Worm (Caenorhabditis elegans) whole organism, young adult: ENCODE results near the gene twk-33.

ENCODE experiments used
- B0019.2 ChIP-seq: fragments of 200-800 bp; sonication (Bioruptor generic); conservative IDR thresholded peaks from 2 replicates; pipeline ENCODE4 v1.3.6; 2022; ENCODE audit warnings: missing genetic modification reagents, missing genetic modification characterization, missing compliant biosample characterization
- C17E4.6 ChIP-seq: fragments of 200-800 bp; sonication (Bioruptor generic); IDR thresholded peaks from 2 replicates; pipeline ENCODE4 v1.3.6; 2022; ENCODE audit warnings: missing genetic modification reagents, missing genetic modification characterization, missing compliant biosample characterization
- F22D6.2 ChIP-seq: sonication (generic microtip); optimal IDR thresholded peaks from 2 replicates; lab custom pipeline; 2016; ENCODE audit warnings: mild to moderate bottlenecking, missing genetic modification characterization, missing compliant biosample characterization
- F33H1.4 ChIP-seq: fragments of 200-800 bp; sonication (Bioruptor generic); IDR thresholded peaks from 2 replicates; pipeline ENCODE4 v1.3.6; 2022; ENCODE audit warnings: missing genetic modification reagents, missing genetic modification characterization, missing compliant biosample characterization
- F37B4.10 ChIP-seq: fragments of 200-800 bp; sonication (Bioruptor generic); IDR thresholded peaks from 2 replicates; pipeline ENCODE4 v1.3.6; 2022; ENCODE audit warnings: missing genetic modification characterization, missing compliant biosample characterization
- F49E8.2 ChIP-seq: sonication (generic microtip); optimal IDR thresholded peaks from 3 replicates; lab custom pipeline; 2017; ENCODE audit warnings: missing genetic modification characterization, mild to moderate bottlenecking, missing compliant biosample characterization, antibody characterized with exemption, moderate library complexity; ENCODE audit not compliant: insufficient read depth
- F57A8.1 ChIP-seq: fragments of 200-800 bp; sonication (Bioruptor generic); optimal IDR thresholded peaks from 2 replicates; lab custom pipeline; 2018; ENCODE audit warnings: mild to moderate bottlenecking, missing genetic modification characterization, moderate library complexity, missing compliant biosample characterization
- K11D2.4 ChIP-seq: fragments of 200-800 bp; sonication (Bioruptor generic); IDR thresholded peaks from 2 replicates; pipeline ENCODE4 v1.3.6; 2022; ENCODE audit warnings: missing genetic modification reagents, missing genetic modification characterization, missing compliant biosample characterization
- Y56A3A.18 ChIP-seq: fragments of 200-800 bp; sonication (Bioruptor generic); IDR thresholded peaks from 2 replicates; pipeline ENCODE4 v1.3.6; 2022; ENCODE audit warnings: missing genetic modification reagents, missing genetic modification characterization, missing compliant biosample characterization
- aptf-2 ChIP-seq: fragments of 200-800 bp; sonication (Bioruptor generic); conservative IDR thresholded peaks from 2 replicates; pipeline ENCODE4 v1.3.6; 2022; ENCODE audit warnings: missing genetic modification reagents, missing genetic modification characterization, missing compliant biosample characterization
- aptf-3 ChIP-seq: fragments of 200-800 bp; sonication (Bioruptor generic); IDR thresholded peaks from 2 replicates; pipeline ENCODE4 v1.3.6; 2022; ENCODE audit warnings: missing genetic modification characterization, missing compliant biosample characterization
- bed-2 ChIP-seq: fragments of 200-800 bp; sonication (Bioruptor generic); IDR thresholded peaks from 2 replicates; pipeline ENCODE4 v1.3.6; 2022; ENCODE audit warnings: missing genetic modification reagents, missing genetic modification characterization, missing compliant biosample characterization
- ccch-3 ChIP-seq: fragments of 200-800 bp; sonication (Bioruptor generic); optimal IDR thresholded peaks from 2 replicates; lab custom pipeline; 2018; ENCODE audit warnings: mild to moderate bottlenecking, missing genetic modification characterization, missing compliant biosample characterization
- dox-1 ChIP-seq: fragments of 200-800 bp; sonication (Bioruptor generic); IDR thresholded peaks from 2 replicates; pipeline ENCODE4 v1.3.6; 2022; ENCODE audit warnings: missing genetic modification reagents, missing genetic modification characterization, missing compliant biosample characterization
- egl-44 ChIP-seq: fragments of 200-800 bp; sonication (Bioruptor generic); IDR thresholded peaks from 2 replicates; pipeline ENCODE4 v1.3.6; 2022; ENCODE audit warnings: missing genetic modification reagents, missing genetic modification characterization, missing compliant biosample characterization
- ekl-4 ChIP-seq: fragments of 200-800 bp; sonication (Bioruptor generic); IDR thresholded peaks from 2 replicates; pipeline ENCODE4 v1.3.6; 2022; ENCODE audit warnings: missing genetic modification reagents, missing genetic modification characterization, missing compliant biosample characterization
- gei-17 ChIP-seq: fragments of 200-800 bp; sonication (Bioruptor generic); optimal IDR thresholded peaks from 2 replicates; lab custom pipeline; 2018; ENCODE audit warnings: mild to moderate bottlenecking, missing genetic modification characterization, missing compliant biosample characterization
- him-1 ChIP-seq: sonication (generic microtip); optimal IDR thresholded peaks from 2 replicates; lab custom pipeline; 2016; ENCODE audit warnings: missing genotype, missing genetic modification reagents, missing genetic modification characterization, missing compliant biosample characterization
- hmg-1.2 ChIP-seq: fragments of 200-800 bp; sonication (Bioruptor generic); IDR thresholded peaks from 2 replicates; pipeline ENCODE4 v1.3.6; 2022; ENCODE audit warnings: missing genetic modification reagents, missing genetic modification characterization, missing compliant biosample characterization
- hmg-20 ChIP-seq: fragments of 200-800 bp; sonication (Bioruptor generic); IDR thresholded peaks from 2 replicates; pipeline ENCODE4 v1.3.6; 2022; ENCODE audit warnings: missing genetic modification reagents, missing genetic modification characterization, missing compliant biosample characterization
- let-607 ChIP-seq, 2 experiments: fragments of 200-800 bp in 1 of 2; sonication (Bioruptor generic) in 1 of 2; sonication (generic microtip) in 1 of 2; optimal IDR thresholded peaks; 2 replicates each; lab custom pipeline; 2016 to 2018; ENCODE audit warnings: mild to moderate bottlenecking in 2 of 2, missing compliant biosample characterization in 2 of 2, missing genetic modification characterization in 2 of 2, moderate library complexity in 2 of 2, missing genotype in 1 of 2
- mcd-1 ChIP-seq: fragments of 200-800 bp; sonication (Bioruptor generic); IDR thresholded peaks from 2 replicates; pipeline ENCODE4 v1.3.6; 2022; ENCODE audit warnings: missing genetic modification reagents, missing genetic modification characterization, missing compliant biosample characterization
- mes-4 ChIP-seq: sonication (generic microtip); optimal IDR thresholded peaks from 2 replicates; lab custom pipeline; 2016; ENCODE audit warnings: missing genotype, missing genetic modification characterization, missing compliant biosample characterization
- nfya-2 ChIP-seq: fragments of 200-800 bp; sonication (Bioruptor generic); IDR thresholded peaks from 2 replicates; pipeline ENCODE4 v1.3.6; 2022; ENCODE audit warnings: missing genetic modification reagents, missing genetic modification characterization, missing compliant biosample characterization
- nhr-120 ChIP-seq: fragments of 200-800 bp; sonication (Bioruptor generic); IDR thresholded peaks from 2 replicates; pipeline ENCODE4 v1.3.6; 2022; ENCODE audit warnings: missing genetic modification characterization, missing compliant biosample characterization
- nhr-80 ChIP-seq: sonication (generic microtip); optimal IDR thresholded peaks from 2 replicates; lab custom pipeline; 2016; ENCODE audit warnings: missing genetic modification characterization, missing compliant biosample characterization
- rec-8 ChIP-seq, 2 experiments: sonication (generic microtip); optimal IDR thresholded peaks; 2 replicates each; lab custom pipeline; 2016; ENCODE audit warnings: mild to moderate bottlenecking in 2 of 2, missing genetic modification characterization in 2 of 2, missing genetic modification reagents in 2 of 2, missing genotype in 2 of 2, missing biosample characterization in 1 of 2, missing compliant biosample characterization in 1 of 2, moderate library complexity in 1 of 2
- sdz-38 ChIP-seq: sonication (generic microtip); optimal IDR thresholded peaks from 2 replicates; lab custom pipeline; 2016; ENCODE audit warnings: missing genotype, missing genetic modification characterization, missing compliant biosample characterization
- sea-2 ChIP-seq: fragments of 200-800 bp; sonication (Bioruptor generic); IDR thresholded peaks from 2 replicates; pipeline ENCODE4 v1.3.6; 2022; ENCODE audit warnings: missing genetic modification characterization, missing compliant biosample characterization
- snpc-1.1 ChIP-seq: sonication (generic microtip); optimal IDR thresholded peaks from 2 replicates; lab custom pipeline; 2017; ENCODE audit warnings: missing genetic modification characterization, mild to moderate bottlenecking, missing compliant biosample characterization, antibody characterized with exemption, moderate library complexity, missing genotype, missing genetic modification reagents; ENCODE audit not compliant: insufficient read depth
- snpc-3.4 ChIP-seq: sonication (generic microtip); optimal IDR thresholded peaks from 2 replicates; lab custom pipeline; 2017; ENCODE audit warnings: missing genetic modification characterization, mild to moderate bottlenecking, missing compliant biosample characterization, antibody characterized with exemption, moderate library complexity, missing genotype, missing genetic modification reagents
- somi-1 ChIP-seq: fragments of 200-800 bp; sonication (Bioruptor generic); optimal IDR thresholded peaks from 2 replicates; lab custom pipeline; 2018; ENCODE audit warnings: mild to moderate bottlenecking, missing genetic modification characterization, missing compliant biosample characterization
- sptf-2 ChIP-seq: fragments of 200-800 bp; sonication (Bioruptor generic); optimal IDR thresholded peaks from 2 replicates; lab custom pipeline; 2018; ENCODE audit warnings: mild to moderate bottlenecking, missing genetic modification characterization, missing compliant biosample characterization
- tbp1 ChIP-seq: fragments of 200-800 bp; sonication (Bioruptor generic); optimal IDR thresholded peaks from 2 replicates; lab custom pipeline; 2018; ENCODE audit warnings: mild to moderate bottlenecking, missing genetic modification characterization, missing compliant biosample characterization
- tlf-1 ChIP-seq: fragments of 200-800 bp; sonication (Bioruptor generic); optimal IDR thresholded peaks from 2 replicates; lab custom pipeline; 2018; ENCODE audit warnings: mild to moderate bottlenecking, missing genetic modification characterization, missing compliant biosample characterization
- ztf-25 ChIP-seq: fragments of 200-800 bp; sonication (Bioruptor generic); IDR thresholded peaks from 2 replicates; pipeline ENCODE4 v1.3.6; 2022; ENCODE audit warnings: missing genetic modification reagents, missing genetic modification characterization, missing compliant biosample characterization
- ztf-26 ChIP-seq: sonication (generic microtip); optimal IDR thresholded peaks from 2 replicates; lab custom pipeline; 2017; ENCODE audit warnings: missing genetic modification characterization, missing compliant biosample characterization
- ztf-3 ChIP-seq: fragments of 200-800 bp; sonication (Bioruptor generic); optimal IDR thresholded peaks from 2 replicates; lab custom pipeline; 2018; ENCODE audit warnings: mild to moderate bottlenecking, missing genetic modification characterization, missing compliant biosample characterization

Gene twk-33

DNA sequence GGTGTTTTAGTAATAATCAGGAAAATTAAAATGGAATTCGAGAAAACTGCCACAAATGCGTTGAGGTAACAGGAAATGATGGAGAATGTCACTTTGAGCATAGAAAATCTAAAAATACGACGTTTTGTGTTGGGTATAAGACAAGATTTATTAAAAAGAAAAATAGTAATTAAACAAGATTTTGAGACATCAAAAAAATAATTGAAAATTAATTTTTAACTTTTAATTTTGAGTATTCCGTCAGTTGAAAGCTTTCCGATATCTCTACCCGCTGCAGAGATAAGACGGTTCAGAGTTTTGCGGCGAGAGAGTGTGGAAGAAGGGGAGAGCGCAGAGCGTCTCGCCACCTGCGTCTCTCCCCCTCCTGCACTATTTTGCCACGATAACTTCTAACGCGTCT lies 40.8 kb downstream of the twk-33 start, which contains the start of gene str-93:
Gene str-93, minus strand, starts transcription at position 101 of the 400 bp plus-strand sequence.
- TF ChIP-seq hmg-1.2 (GFP tag; lab: Robert Waterston, UW) (peak; percentile 57), nfya-2 (no peak), aptf-2 (GFP tag; lab: Robert Waterston, UW) (no peak), F57A8.1 (GFP tag; lab: Kevin White, UChicago) (no peak)

DNA sequence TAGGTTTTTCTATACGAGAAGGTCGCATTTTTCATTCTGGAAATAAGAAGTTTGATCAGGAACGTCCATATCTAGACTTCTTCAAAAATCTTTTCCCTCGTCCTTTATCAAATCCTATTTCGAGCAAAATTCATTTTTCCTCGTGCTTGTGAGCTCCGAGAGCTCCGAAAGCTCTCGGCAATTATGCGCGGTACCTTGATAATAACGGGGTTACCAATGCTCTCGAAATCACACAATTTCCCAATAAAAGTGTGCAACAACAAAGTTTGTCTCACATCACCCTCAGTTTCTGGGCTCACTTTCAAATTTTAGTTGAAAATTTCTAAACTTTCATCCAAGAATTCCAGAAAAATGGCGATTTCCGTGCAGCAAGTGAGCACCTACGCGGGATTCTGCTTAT lies 45.6 kb downstream of the twk-33 start, which contains the start of gene str-89:
Gene str-89, plus strand, starts transcription at position 301 of the 400 bp plus-strand sequence.
- TF ChIP-seq nhr-120 (GFP tag; lab: Robert Waterston, UW) (no peak), bed-2 (GFP tag; lab: Robert Waterston, UW) (no peak), mcd-1 (no peak), nfya-2 (no peak), F22D6.2 (tag; lab: Kevin White, UChicago) (no peak), tlf-1 (no peak), nhr-80 (tag; lab: Kevin White, UChicago) (no peak), ztf-25 (GFP tag; lab: Robert Waterston, UW) (no peak), somi-1 (GFP tag; lab: Kevin White, UChicago) (no peak), ccch-3 (no peak), aptf-3 (GFP tag; lab: Robert Waterston, UW) (no peak), him-1 (no peak), ztf-3 (GFP tag; lab: Kevin White, UChicago) (no peak), sdz-38 (tag; lab: Kevin White, UChicago) (no peak), rec-8 (tag; optimal IDR thresholded peaks at IDR 0.05; lab: Kevin White, UChicago) (no peak)

DNA sequence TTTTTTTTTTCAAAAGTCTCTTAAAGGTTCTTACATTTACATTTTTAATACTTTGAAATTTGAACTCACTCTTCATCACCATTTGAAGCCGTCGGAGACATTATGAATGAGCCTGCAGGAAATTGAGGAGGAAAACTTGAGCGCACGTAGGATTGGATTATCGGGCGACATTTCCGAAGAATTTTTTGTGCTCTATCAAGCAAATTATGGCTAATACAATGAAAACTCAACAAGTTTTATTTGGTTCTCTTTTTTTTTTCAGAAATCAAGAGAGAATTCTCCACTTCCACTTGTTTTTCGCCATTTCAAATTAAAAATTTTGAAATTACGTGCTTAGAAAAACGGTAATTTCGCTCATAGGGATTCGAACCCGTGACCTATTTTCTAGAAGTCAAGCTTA lies 46.5 kb downstream of the twk-33 start, which contains the start of gene F59A1.12:
Gene F59A1.12, minus strand, starts transcription at position 101 of the 400 bp plus-strand sequence.
- TF ChIP-seq Y56A3A.18, result no peak
- no peak for TF ChIP-seq snpc-3.4 (tag; lab: Kevin White, UChicago)
- TF ChIP-seq F57A8.1 (GFP tag; lab: Kevin White, UChicago), result no peak
- TF ChIP-seq tbp1 (GFP tag; lab: Kevin White, UChicago), result no peak
- TF ChIP-seq ekl-4 (GFP tag; lab: Robert Waterston, UW), result no peak

DNA sequence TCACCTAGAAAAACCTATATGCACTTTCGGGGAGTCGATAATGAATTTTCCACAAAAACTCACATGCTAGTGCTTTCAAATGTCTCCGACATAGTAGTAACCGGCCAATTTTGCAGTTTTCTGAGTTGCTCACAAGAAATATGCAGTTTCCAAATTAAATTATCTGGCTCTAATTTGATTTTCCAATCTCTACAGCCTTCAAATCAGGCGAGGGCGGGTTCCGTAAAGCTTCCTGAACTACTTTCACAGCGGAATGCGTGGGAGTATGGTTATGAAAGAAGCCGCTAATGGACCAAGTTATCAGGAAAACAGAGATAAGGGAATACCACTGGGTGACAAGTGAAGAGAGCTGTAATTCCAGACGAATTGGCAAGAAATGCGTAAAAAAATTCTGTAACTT lies 48.3 kb downstream of the twk-33 start, which contains the start of gene F59A1.11:
Gene F59A1.11, minus strand, starts transcription at position 101 of the 400 bp plus-strand sequence.
- no peak for TF ChIP-seq F49E8.2 (tag; lab: Kevin White, UChicago)
- TF ChIP-seq let-607 (tag; optimal IDR thresholded peaks at IDR 0.05; lab: Kevin White, UChicago), result no peak
- no peak for TF ChIP-seq nfya-2
- TF ChIP-seq mes-4, result no peak
- TF ChIP-seq F37B4.10 (GFP tag; lab: Robert Waterston, UW), result no peak
- TF ChIP-seq F33H1.4 (GFP tag; lab: Robert Waterston, UW), result no peak
- TF ChIP-seq ccch-3, result no peak
- no peak for TF ChIP-seq B0019.2 (GFP tag; lab: Robert Waterston, UW)
- TF ChIP-seq hmg-20 (GFP tag; lab: Robert Waterston, UW), result no peak
- no peak for TF ChIP-seq K11D2.4
- no peak for TF ChIP-seq dox-1 (GFP tag; lab: Robert Waterston, UW)
- TF ChIP-seq snpc-1.1 (tag; lab: Kevin White, UChicago), result no peak
- TF ChIP-seq ztf-25 (GFP tag; lab: Robert Waterston, UW), result no peak
- TF ChIP-seq sptf-2 (GFP tag; lab: Kevin White, UChicago), result no peak
- no peak for TF ChIP-seq egl-44
- TF ChIP-seq ztf-26, result no peak
- TF ChIP-seq sea-2 (GFP tag; lab: Robert Waterston, UW), result no peak
- no peak for TF ChIP-seq C17E4.6 (GFP tag; lab: Robert Waterston, UW)
- no peak for TF ChIP-seq gei-17 (GFP tag; lab: Kevin White, UChicago)
